Worm (Caenorhabditis elegans) whole organism, L2 larva: ENCODE measurements around the gene pfd-1.

Experiments
- alr-1 ChIP-seq: fragments of 150-350 bp; optimal IDR thresholded peaks from 2 replicates; lab custom pipeline; 2014; ENCODE audit warnings: missing biosample characterization, missing genetic modification characterization
- egl-27 ChIP-seq: sonication (generic microtip); optimal IDR thresholded peaks from 3 replicates; lab custom pipeline; 2017; ENCODE audit warnings: missing biosample characterization, missing genetic modification reagents, missing genetic modification characterization
- fos-1 ChIP-seq: fragments of 150-350 bp; optimal IDR thresholded peaks from 2 replicates; lab custom pipeline; 2014; ENCODE audit warnings: missing biosample characterization, missing genetic modification characterization
- nhr-11 ChIP-seq: fragments of 150-350 bp; optimal IDR thresholded peaks from 2 replicates; lab custom pipeline; 2014; ENCODE audit warnings: missing biosample characterization, missing genetic modification characterization

DNA sequence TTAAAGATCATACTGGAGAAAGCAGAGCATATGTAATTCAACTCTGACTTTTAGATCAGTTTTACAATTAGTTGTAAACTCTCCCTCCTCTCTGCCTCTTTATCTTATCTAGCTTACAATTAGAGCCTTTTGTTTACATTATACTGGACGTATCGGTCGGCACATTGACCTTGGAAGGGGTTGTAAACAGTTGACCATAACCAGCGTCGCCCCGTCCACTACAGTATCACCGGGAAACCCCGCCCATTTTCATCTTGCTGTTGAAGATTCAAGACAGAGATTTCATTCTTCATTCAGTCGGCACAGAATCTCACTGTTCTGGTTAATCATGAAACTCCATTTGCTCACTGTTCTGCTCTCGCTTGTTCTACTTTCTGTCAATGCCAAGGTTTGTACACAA is 36.8 kb downstream of the pfd-1 start, which contains the start of gene sdz-27:
- TF ChIP-seq egl-27 (no peak), alr-1 (tag; lab: Kevin White, UChicago) (no peak), nhr-11 (no peak), fos-1 (tag; lab: Kevin White, UChicago) (no peak)
